Worm (Caenorhabditis elegans) whole organism, L3 larva: ENCODE measurements around the gene acr-9.

ENCODE experiments used
- ZK546.5 ChIP-seq: sonication (generic microtip); optimal IDR thresholded peaks from 2 replicates; lab custom pipeline; 2017; ENCODE audit warnings: missing biosample characterization, missing genetic modification characterization
- ama-1 ChIP-seq: fragments of 150-350 bp; optimal IDR thresholded peaks from 2 replicates; lab custom pipeline; 2018
- egl-27 ChIP-seq: sonication (generic microtip); optimal IDR thresholded peaks from 4 replicates; lab custom pipeline; 2017; ENCODE audit warnings: missing biosample characterization, missing genetic modification reagents, missing genetic modification characterization
- elt-1 ChIP-seq: fragments of 150-350 bp; optimal IDR thresholded peaks from 2 replicates; lab custom pipeline; 2014; ENCODE audit warnings: missing biosample characterization, missing genetic modification characterization
- fos-1 ChIP-seq: fragments of 150-350 bp; optimal IDR thresholded peaks from 2 replicates; lab custom pipeline; 2014; ENCODE audit warnings: missing biosample characterization, missing genetic modification characterization
- mml-1 ChIP-seq: fragments of 150-350 bp; sonication (generic microtip); optimal IDR thresholded peaks from 3 replicates; lab custom pipeline; 2014; ENCODE audit warnings: missing biosample characterization, missing genetic modification characterization
- nfya-1 ChIP-seq: sonication (generic microtip); optimal IDR thresholded peaks from 2 replicates; lab custom pipeline; 2017; ENCODE audit warnings: missing genetic modification characterization, mild to moderate bottlenecking, missing compliant biosample characterization, antibody characterized with exemption, moderate library complexity; ENCODE audit not compliant: insufficient read depth
- nhr-237 ChIP-seq: fragments of 150-350 bp; optimal IDR thresholded peaks from 2 replicates; lab custom pipeline; 2014; ENCODE audit warnings: missing biosample characterization, missing genetic modification characterization
- skn-1 ChIP-seq: fragments of 150-350 bp; optimal IDR thresholded peaks from 2 replicates; lab custom pipeline; 2014; ENCODE audit warnings: missing biosample characterization, missing genetic modification characterization
- unc-62 ChIP-seq: fragments of 150-350 bp; sonication (generic microtip); optimal IDR thresholded peaks from 4 replicates; lab custom pipeline; 2014; ENCODE audit warnings: missing biosample characterization, missing genetic modification reagents, missing genetic modification characterization

DNA sequence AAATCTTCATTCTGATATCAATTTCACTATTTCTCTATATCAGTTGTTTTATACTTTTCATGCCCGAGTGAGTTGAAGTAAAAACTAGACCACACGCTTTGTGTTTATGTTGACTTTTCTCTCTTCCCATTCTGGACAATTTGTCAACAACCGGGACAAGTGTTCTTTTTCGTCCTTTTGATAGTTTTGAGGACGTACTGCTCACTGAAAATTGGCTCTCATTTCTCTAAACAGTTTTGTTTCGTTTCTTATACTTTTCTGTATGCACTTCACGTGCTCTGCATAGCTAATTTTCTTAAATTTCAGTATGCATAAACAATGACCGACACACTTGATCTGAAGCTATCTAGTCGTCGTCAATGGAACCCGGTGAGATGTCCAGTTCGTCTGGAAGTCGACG lies 41.0 kb upstream of the acr-9 start, which contains the start of gene adm-2:
- TF ChIP-seq egl-27 (tag; lab: Kevin White, UChicago) (no peak), nfya-1 (no peak), skn-1 (no peak), ama-1 (lab: Kevin White, UChicago) (no peak), unc-62 (GFP tag; lab: Kevin White, UChicago) (no peak), mml-1 (tag; lab: Kevin White, UChicago) (no peak), nhr-237 (tag; lab: Kevin White, UChicago) (no peak), elt-1 (tag; lab: Kevin White, UChicago) (no peak), fos-1 (tag; lab: Kevin White, UChicago) (no peak), ZK546.5 (tag; lab: Kevin White, UChicago) (no peak)
